Worm (Caenorhabditis elegans): ENCODE measurements around the gene math-42.

DNA sequence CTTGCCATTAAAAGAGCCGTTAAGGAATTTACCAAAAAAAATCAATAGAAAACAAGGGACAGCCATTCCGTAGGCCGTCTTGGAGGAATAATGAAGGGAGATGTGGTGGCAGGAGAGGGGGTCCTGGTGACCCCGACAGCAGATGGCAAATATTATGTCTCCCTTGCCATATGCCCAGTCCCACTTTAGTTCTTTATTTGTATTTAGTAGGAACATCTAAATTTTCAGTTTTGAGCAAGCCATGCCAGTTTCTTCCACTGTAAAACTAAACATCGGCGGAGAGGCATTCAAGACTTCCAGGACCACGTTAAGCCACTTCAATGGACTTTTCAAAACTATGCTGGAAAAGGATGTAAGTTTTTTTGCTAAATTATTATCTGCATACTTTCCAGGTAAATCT is 37.5 kb downstream of the math-42 start, which contains the start of gene C40A11.4:
- TF ChIP-seq ama-1 (optimal IDR thresholded peaks at IDR 0.05) (no peak), flt-1 (GFP tag; IDR thresholded peaks at IDR 0.05) (no peak), tra-4 (tag; optimal IDR thresholded peaks at IDR 0.05) (no peak), hnd-1 (tag; optimal IDR thresholded peaks at IDR 0.05) (no peak), ceh-13 (GFP tag; optimal IDR thresholded peaks at IDR 0.05) (no peak), B0310.2 (tag; optimal IDR thresholded peaks at IDR 0.05) (no peak)

Data from whole organism, early embryonic.